Fruit fly (Drosophila melanogaster) whole organism, pupa: ENCODE results near the gene CG9837.

Experiments
- EcR ChIP-seq: fragments of 200-800 bp; sonication (Bioruptor generic); optimal IDR thresholded peaks from 3 replicates; lab custom pipeline; 2019; ENCODE audit warnings: missing biosample characterization, missing genetic modification characterization, mild to moderate bottlenecking, moderate library complexity, missing genetic modification reagents
- Pif1A ChIP-seq: fragments of 200-800 bp; sonication (Bioruptor generic); optimal IDR thresholded peaks from 3 replicates; lab custom pipeline; 2016; ENCODE audit warnings: missing biosample characterization, missing genetic modification characterization

DNA sequence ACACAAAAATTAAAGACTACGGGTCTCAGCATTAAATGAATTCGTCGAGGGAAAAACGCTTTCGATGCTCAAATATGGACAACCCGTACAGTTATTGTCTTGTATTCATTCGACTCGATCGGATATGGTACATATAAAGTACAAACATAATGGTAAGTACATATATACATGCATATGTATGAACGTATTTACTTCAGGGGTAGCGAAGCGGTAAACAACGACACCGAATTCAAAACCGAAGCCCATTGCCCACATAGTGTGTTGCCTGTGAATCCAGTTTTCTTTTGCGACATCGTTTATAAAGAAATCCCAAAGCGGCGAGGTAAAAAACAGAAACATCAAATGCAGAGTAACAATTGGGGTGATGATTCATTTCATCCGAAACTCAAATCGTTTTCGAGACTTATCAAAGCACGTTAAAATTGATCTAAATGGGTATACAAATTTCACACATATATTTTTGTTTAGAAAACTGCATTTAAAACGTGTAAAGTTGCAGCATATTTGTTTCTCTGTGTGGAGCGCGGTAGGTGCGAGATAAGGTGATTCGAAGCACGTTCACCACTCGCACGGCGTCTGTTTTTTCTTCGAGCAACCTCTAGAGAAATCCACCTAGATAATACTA lies 925 bp downstream of the CG9837 start:
- peak; percentile 81 for TF ChIP-seq Pif1A (GFP tag; lab: Kevin White, UChicago)
- peak; percentile 54 for TF ChIP-seq EcR
